Worm (Caenorhabditis elegans): Measurements from ENCODE around the gene srab-26.

The srab-26 gene

DNA sequence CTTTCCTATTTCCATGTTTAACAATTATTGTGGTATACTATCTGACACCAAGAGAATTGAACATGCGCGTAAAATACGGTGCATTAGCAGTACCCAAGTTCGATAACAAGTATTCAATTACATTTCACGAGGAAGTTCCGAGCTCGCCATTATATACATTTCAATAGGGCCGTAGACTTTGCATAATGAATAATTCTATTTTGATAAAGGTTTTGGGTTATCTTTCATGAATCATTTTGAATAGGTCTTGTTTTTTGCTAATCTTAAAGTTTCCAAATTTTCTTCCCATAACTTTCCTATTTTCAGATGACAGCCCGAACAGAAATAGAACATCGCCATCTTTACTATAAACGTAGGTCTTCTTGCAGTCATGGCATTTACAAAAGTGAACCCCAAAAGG lies 46.9 kb upstream of the srab-26 start, which contains the start of gene C50H2.13:
Gene C50H2.13, plus strand, starts transcription at position 301 of the 400 bp plus-strand sequence.
- no peak for TF ChIP-seq lin-35 (GFP tag; optimal IDR thresholded peaks at IDR 0.05)
- TF ChIP-seq K11D2.4 (GFP tag; IDR thresholded peaks at IDR 0.05) = no peak

DNA sequence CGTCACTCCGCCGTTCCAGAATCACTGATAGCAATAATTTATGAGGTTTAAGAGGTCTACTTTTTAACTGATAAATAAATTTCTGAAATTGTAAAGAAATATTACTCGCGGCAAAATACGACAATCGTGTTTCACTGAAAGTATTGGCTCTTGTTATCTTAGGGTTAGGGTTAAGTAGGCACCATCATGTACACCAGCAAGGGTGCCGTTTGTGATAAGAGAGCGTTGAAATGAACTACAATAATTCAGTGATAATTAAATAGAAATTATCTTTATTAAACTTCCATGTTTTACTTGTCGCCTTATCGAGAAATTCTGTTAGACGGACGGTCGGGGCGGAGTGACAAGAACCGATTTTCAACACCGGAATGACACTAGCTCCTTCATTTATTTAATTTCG lies 46.3 kb upstream of the srab-26 start:
- TF ChIP-seq nhr-80 (tag; optimal IDR thresholded peaks at IDR 0.05) (peak; percentile 87), let-607 (tag; optimal IDR thresholded peaks at IDR 0.05) (peak in 1 of 2 experiments; percentile 6), madf-8 (GFP tag; conservative IDR thresholded peaks at IDR 0.05) (no peak)

DNA sequence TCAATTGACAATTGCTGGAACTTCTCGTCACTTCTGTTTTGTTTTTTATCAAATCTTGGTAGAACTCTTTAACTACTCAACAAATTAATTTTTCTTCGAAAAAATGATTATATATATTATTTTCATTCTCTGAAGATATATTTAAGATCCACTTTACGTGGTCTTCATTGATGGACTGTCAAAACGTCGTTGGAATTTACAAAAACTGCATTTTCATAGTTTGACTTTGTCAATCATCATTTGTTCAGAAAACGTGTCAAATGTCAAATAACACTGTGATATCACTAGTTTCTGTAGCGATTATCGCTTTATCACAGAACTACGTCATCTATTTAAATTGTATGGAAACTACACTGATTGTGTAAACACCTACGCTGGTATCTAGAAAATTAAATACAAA lies 45.1 kb upstream of the srab-26 start:
- TF ChIP-seq F55B11.4 (tag; optimal IDR thresholded peaks at IDR 0.05; ENCODE audit: borderline replicate concordance, insufficient read depth) (no peak), lsl-1 (GFP tag; optimal IDR thresholded peaks at IDR 0.05) (no peak), nhr-90 (tag; optimal IDR thresholded peaks at IDR 0.05) (no peak), dox-1 (GFP tag; IDR thresholded peaks at IDR 0.05) (no peak), hlh-12 (tag; optimal IDR thresholded peaks at IDR 0.05) (no peak), B0336.3 (GFP tag; IDR thresholded peaks at IDR 0.05) (no peak), aptf-3 (GFP tag; IDR thresholded peaks at IDR 0.05) (no peak), atf-7 (tag; optimal IDR thresholded peaks at IDR 0.05) (no peak)

DNA sequence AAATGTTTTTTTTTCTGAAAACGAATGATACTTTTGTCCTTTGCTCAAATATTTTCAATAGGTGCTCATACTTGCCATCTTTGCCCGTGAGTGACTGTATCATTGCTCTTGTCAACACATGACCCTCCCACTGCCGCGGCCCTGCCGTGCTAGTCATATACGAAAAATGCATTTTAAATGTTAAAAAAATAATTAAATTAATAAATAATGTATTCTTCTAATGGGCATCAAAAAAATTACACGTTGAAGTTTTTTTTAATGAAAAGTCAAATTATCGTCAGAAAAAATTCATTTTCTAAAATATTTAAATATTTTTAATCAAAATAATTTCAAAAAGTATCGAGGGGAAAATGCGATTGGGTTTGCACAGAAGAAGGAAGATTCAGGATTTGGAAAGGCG lies 43.2 kb upstream of the srab-26 start, which contains the start of gene C50H2.7:
Gene C50H2.7, plus strand, starts transcription at position 301 of the 400 bp plus-strand sequence.
- TF ChIP-seq attf-5 (GFP tag; optimal IDR thresholded peaks at IDR 0.05) (no peak), Y67H2A.10 (GFP tag; conservative IDR thresholded peaks at IDR 0.05) (no peak), nhr-80 (tag; optimal IDR thresholded peaks at IDR 0.05) (no peak), egrh-3 (GFP tag; IDR thresholded peaks at IDR 0.05) (no peak), lin-35 (GFP tag; optimal IDR thresholded peaks at IDR 0.05) (no peak), F22D6.2 (tag; optimal IDR thresholded peaks at IDR 0.05) (no peak), lin-54 (GFP tag; optimal IDR thresholded peaks at IDR 0.05) (no peak), B0336.3 (GFP tag; IDR thresholded peaks at IDR 0.05) (no peak), F33H1.4 (GFP tag; IDR thresholded peaks at IDR 0.05) (no peak), sea-2 (GFP tag; IDR thresholded peaks at IDR 0.05) (no peak), rpc-1 (optimal IDR thresholded peaks at IDR 0.05) (no peak), rpc-1 (tag; optimal IDR thresholded peaks at IDR 0.05) (no peak), pbrm-1 (GFP tag; IDR thresholded peaks at IDR 0.05) (no peak)

DNA sequence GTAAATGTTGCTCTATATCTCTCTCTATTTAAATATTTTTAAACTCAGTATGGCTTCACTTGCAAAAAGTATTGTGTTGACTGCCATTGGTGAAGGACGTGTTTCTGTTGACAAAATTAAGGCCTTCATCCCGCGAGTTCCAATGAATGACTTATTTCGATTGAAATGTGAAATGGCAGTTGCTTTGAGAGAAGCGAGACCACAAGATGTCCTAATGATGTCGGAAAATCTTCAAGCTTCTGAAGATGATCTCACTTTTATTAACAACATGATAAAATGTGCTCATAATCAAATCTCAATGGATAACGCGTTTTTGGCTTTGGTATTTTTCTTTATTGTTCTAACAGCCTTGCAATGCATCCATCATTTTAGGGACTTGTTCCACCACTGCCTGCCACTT lies 42.0 kb upstream of the srab-26 start, which contains the start of gene ceh-75:
Gene ceh-75, plus strand, starts transcription at position 50 of the 400 bp plus-strand sequence.
- TF ChIP-seq B0019.2 (GFP tag; conservative IDR thresholded peaks at IDR 0.05) (no peak), zfh-2 (GFP tag; conservative IDR thresholded peaks at IDR 0.05) (no peak), dpff-1 (tag; optimal IDR thresholded peaks at IDR 0.05) (no peak), let-526 (GFP tag; IDR thresholded peaks at IDR 0.05) (no peak), attf-5 (GFP tag; optimal IDR thresholded peaks at IDR 0.05) (no peak), T07F8.4 (tag; optimal IDR thresholded peaks at IDR 0.05) (no peak), akir-1 (GFP tag; optimal IDR thresholded peaks at IDR 0.05) (no peak), nhr-80 (tag; optimal IDR thresholded peaks at IDR 0.05) (no peak), atf-7 (tag; optimal IDR thresholded peaks at IDR 0.05) (no peak), Y53G8AR.9 (GFP tag; conservative IDR thresholded peaks at IDR 0.05) (no peak), ztf-3 (GFP tag; optimal IDR thresholded peaks at IDR 0.05) (no peak), zim-3 (tag; optimal IDR thresholded peaks at IDR 0.05) (no peak)
